Worm (Caenorhabditis elegans) whole organism, L1 larva: Measurements from ENCODE around the gene ZK1128.7.

ENCODE experiments used
- ceh-82 ChIP-seq, 3 experiments: fragments of 150-350 bp in 1 of 3; sonication (generic microtip) in 2 of 3; optimal IDR thresholded peaks; 2 replicates each; lab custom pipeline; 2014 to 2017; ENCODE audit warnings: missing biosample characterization in 3 of 3, missing genetic modification characterization in 3 of 3
- mdl-1 ChIP-seq, 2 experiments: fragments of 150-350 bp; optimal IDR thresholded peaks; 2 replicates each; lab custom pipeline; 2014 to 2017; ENCODE audit warnings: missing biosample characterization in 2 of 2, missing genetic modification characterization in 2 of 2, inconsistent platforms in 1 of 2
- pqm-1 ChIP-seq: sonication (generic microtip); optimal IDR thresholded peaks from 3 replicates; lab custom pipeline; 2017; ENCODE audit warnings: missing biosample characterization, missing genetic modification characterization
- zag-1 ChIP-seq: fragments of 150-350 bp; optimal IDR thresholded peaks from 2 replicates; lab custom pipeline; 2014; ENCODE audit warnings: missing biosample characterization, missing genetic modification characterization

DNA sequence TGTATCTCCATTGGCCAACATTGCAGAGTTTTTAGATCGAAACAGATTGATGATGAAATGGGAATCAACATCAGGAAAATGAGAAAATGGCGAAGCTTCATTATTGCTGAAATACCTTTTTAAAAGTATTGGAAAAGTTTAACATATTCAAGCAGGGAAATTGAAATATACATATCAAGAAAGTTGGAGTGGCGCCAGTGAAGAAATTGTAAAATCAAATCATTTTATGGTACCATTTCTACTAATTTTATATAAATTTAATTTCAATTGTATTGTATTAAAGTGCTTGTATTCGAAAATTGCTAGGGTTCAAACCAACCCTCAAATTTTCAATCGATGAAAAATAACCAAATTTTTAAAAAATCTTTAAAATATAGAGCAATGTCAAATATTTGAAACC lies 30.4 kb upstream of the ZK1128.7 start, which contains the start of gene srt-55:
- TF ChIP-seq mdl-1 (tag; optimal IDR thresholded peaks at IDR 0.05; lab: Kevin White, UChicago) (no peak), zag-1 (no peak), ceh-82 (tag; optimal IDR thresholded peaks at IDR 0.05; lab: Kevin White, UChicago) (no peak), pqm-1 (tag; lab: Kevin White, UChicago) (no peak)
